Worm (Caenorhabditis elegans): Measurements from ENCODE around the gene rol-3.

DNA sequence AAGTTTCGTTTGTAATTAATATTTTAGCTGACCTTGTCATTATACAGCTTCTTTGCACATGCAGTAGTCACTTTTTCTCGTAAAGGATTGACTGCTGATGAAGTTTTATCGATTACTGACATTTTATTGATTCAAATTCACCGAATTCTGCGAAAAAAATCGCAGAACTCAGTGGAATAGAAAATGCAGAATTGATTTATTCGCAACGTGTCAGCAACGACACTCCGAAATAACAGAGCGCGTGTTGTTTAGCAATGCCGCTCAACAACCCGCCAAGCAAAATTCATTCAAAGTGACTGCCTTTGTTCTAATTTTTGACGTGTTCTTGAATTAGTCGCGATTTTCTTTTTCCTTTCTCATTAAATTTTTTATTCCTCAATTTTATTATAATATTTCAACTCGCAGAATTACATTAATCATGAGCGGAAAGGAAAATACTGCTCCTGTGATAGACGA, 17.1 kb downstream of the rol-3 start, which contains the start of the genes cogc-6 and air-1:
- TF ChIP-seq nhr-12 (tag; optimal IDR thresholded peaks at IDR 0.05) (no peak), mdl-1 (tag; optimal IDR thresholded peaks at IDR 0.05) (no peak), unc-39 (tag; optimal IDR thresholded peaks at IDR 0.05) (no peak), fkh-10 (GFP tag; optimal IDR thresholded peaks at IDR 0.05) (no peak), lin-15B (tag; optimal IDR thresholded peaks at IDR 0.05) (peak; percentile 25), ceh-9 (tag; optimal IDR thresholded peaks at IDR 0.05) (no peak), lin-39 (tag; optimal IDR thresholded peaks at IDR 0.05) (no peak), ama-1 (optimal IDR thresholded peaks at IDR 0.05) (no peak), R02D3.7 (tag; optimal IDR thresholded peaks at IDR 0.05) (no peak), pha-4 (tag; optimal IDR thresholded peaks at IDR 0.05) (peak; percentile 43), unc-62 (GFP tag; optimal IDR thresholded peaks at IDR 0.05) (no peak), snpc-4 (tag; optimal IDR thresholded peaks at IDR 0.05) (peak; percentile 53)

Data from whole organism, L3 larva.